ENCODE assay signal across 1 fruit fly cellular context in genomic region chr3R:15626863-15627262, dm6.
TF ChIP-seq lines count a peak whose summit lies in the region.

No protein-coding gene starts in this region.

TF ChIP-seq in whole organism, prepupa, 60 proteins besides CTCF, POLR2A, EP300 and RAD21 (continued from another document):
- no peak for TF ChIP-seq Blimp-1 (GFP tag; optimal IDR thresholded peaks at IDR 0.05; lab: Kevin White, UChicago)
- TF ChIP-seq Hr39 (GFP tag; optimal IDR thresholded peaks at IDR 0.05; lab: Kevin White, UChicago), result no peak
- peak; percentile 50 for TF ChIP-seq CG3919 (GFP tag; optimal IDR thresholded peaks at IDR 0.05; lab: Kevin White, UChicago)
- TF ChIP-seq CG32006 (GFP tag; optimal IDR thresholded peaks at IDR 0.05; lab: Kevin White, UChicago), result peak; percentile 45
- peak; percentile 17 for TF ChIP-seq dsx (GFP tag; optimal IDR thresholded peaks at IDR 0.05; lab: Kevin White, UChicago; ENCODE audit: poor library complexity, severe bottlenecking)
- peak; percentile 18; the same call in 1 of the 2 replicates for TF ChIP-seq CG11294 (GFP tag; IDR thresholded peaks at IDR 0.05; lab: Robert Waterston, UW)
- TF ChIP-seq Sox15 (GFP tag; optimal IDR thresholded peaks at IDR 0.05; lab: Kevin White, UChicago), result no peak
- no peak for TF ChIP-seq CG4318 (GFP tag; optimal IDR thresholded peaks at IDR 0.05; lab: Kevin White, UChicago)
- no peak for TF ChIP-seq cyc (GFP tag; optimal IDR thresholded peaks at IDR 0.05; lab: Kevin White, UChicago)
- TF ChIP-seq CG6276 (GFP tag; optimal IDR thresholded peaks at IDR 0.05; lab: Kevin White, UChicago), result peak; percentile 45
- TF ChIP-seq CG1621 (tag; optimal IDR thresholded peaks at IDR 0.05; lab: Kevin White, UChicago), result no peak
- TF ChIP-seq ss (GFP tag; optimal IDR thresholded peaks at IDR 0.05; lab: Kevin White, UChicago), result no peak
- TF ChIP-seq Eip93F (GFP tag; optimal IDR thresholded peaks at IDR 0.05; lab: Kevin White, UChicago), result no peak
- TF ChIP-seq Ets21C (GFP tag; optimal IDR thresholded peaks at IDR 0.05; lab: Kevin White, UChicago), result no peak
- peak; percentile 1 for TF ChIP-seq esn (GFP tag; optimal IDR thresholded peaks at IDR 0.05; lab: Kevin White, UChicago)
- peak; percentile 59 for TF ChIP-seq CG8119 (GFP tag; IDR thresholded peaks at IDR 0.05; lab: Robert Waterston, UW)
- no peak for TF ChIP-seq CG7368 (GFP tag; optimal IDR thresholded peaks at IDR 0.05; lab: Kevin White, UChicago)
- TF ChIP-seq salr (GFP tag; optimal IDR thresholded peaks at IDR 0.05; lab: Kevin White, UChicago), result no peak
- TF ChIP-seq Hr38 (GFP tag; optimal IDR thresholded peaks at IDR 0.05; lab: Kevin White, UChicago), result no peak
- TF ChIP-seq fd59A (GFP tag; optimal IDR thresholded peaks at IDR 0.05; lab: Kevin White, UChicago), result no peak
- peak; percentile 5 for TF ChIP-seq CG10669 (GFP tag; optimal IDR thresholded peaks at IDR 0.05; lab: Kevin White, UChicago)
- no peak for TF ChIP-seq Met (GFP tag; optimal IDR thresholded peaks at IDR 0.05; lab: Kevin White, UChicago)
- no peak for TF ChIP-seq CG6808 (GFP tag; optimal IDR thresholded peaks at IDR 0.05; lab: Kevin White, UChicago)
- TF ChIP-seq svp (GFP tag; lab: Kevin White, UChicago), result peak; percentile 47
- TF ChIP-seq CG6792 (GFP tag; optimal IDR thresholded peaks at IDR 0.05; lab: Kevin White, UChicago), result peak; percentile 9
- no peak for TF ChIP-seq spab (GFP tag; optimal IDR thresholded peaks at IDR 0.05; lab: Kevin White, UChicago)
- no peak for TF ChIP-seq CG8632 (GFP tag; optimal IDR thresholded peaks at IDR 0.05; lab: Kevin White, UChicago)
- TF ChIP-seq eg (GFP tag; IDR thresholded peaks at IDR 0.05; lab: Robert Waterston, UW), result 0 out of 3 replicates have a peak, but pooled peaks have one; percentile 57
- TF ChIP-seq Lpt (GFP tag; optimal IDR thresholded peaks at IDR 0.05; lab: Kevin White, UChicago), result peak; percentile 32
- TF ChIP-seq Eip75B (GFP tag; optimal IDR thresholded peaks at IDR 0.05; lab: Kevin White, UChicago), result no peak
